Fruit fly (Drosophila melanogaster): ENCODE results near the gene CG14926.

- TF ChIP-seq Dfd (GFP tag; optimal IDR thresholded peaks at IDR 0.05) (no peak), Hr83 (GFP tag; optimal IDR thresholded peaks at IDR 0.05; ENCODE audit: poor library complexity, severe bottlenecking) (no peak), Hr78 (GFP tag; optimal IDR thresholded peaks at IDR 0.05) (no peak), usp (GFP tag; optimal IDR thresholded peaks at IDR 0.05) (no peak), Myc (optimal IDR thresholded peaks at IDR 0.05) (no peak), foxo (GFP tag; optimal IDR thresholded peaks at IDR 0.05) (no peak), pan (optimal IDR thresholded peaks at IDR 0.05) (no peak), brk (GFP tag; optimal IDR thresholded peaks at IDR 0.05) (no peak)
These were observed 47.4 kb downstream of the CG14926 start for dm6 chr2L:11295762-11296161.
